Worm (Caenorhabditis elegans) whole organism, L4/young adult: ENCODE data around the gene F13H10.6.

Source experiments
- W03F9.2 ChIP-seq: fragments of 150-350 bp; optimal IDR thresholded peaks from 2 replicates; lab custom pipeline; 2014; ENCODE audit warnings: missing biosample characterization, missing genetic modification characterization
- dao-5 ChIP-seq: sonication (generic microtip); optimal IDR thresholded peaks from 2 replicates; lab custom pipeline; 2016; ENCODE audit warnings: missing genotype, missing genetic modification characterization, moderate library complexity, missing compliant biosample characterization
- him-1 ChIP-seq: sonication (generic microtip); optimal IDR thresholded peaks from 2 replicates; lab custom pipeline; 2016; ENCODE audit warnings: missing genotype, missing genetic modification reagents, missing genetic modification characterization, missing compliant biosample characterization

DNA sequence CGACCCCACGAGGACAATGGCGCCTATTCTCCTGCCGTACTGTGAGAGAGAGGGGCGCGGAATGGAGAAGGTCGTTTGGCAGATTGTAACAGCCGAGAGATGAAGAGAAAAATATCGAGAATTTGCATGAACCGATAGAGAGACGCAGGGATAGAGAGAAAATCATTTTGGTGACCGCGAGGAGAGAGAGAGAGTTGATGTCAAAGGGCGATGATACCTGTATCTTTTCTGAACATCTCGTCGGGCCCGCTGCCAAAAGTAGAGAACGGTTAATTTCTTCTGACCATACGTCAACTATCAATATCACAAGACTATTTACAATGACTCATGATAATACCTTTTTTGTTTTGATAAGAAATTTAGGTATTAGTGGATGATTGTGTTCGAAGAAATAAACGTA lies 33.1 kb upstream of the F13H10.6 start:
- no peak for TF ChIP-seq him-1 (tag; lab: Kevin White, UChicago)
- TF ChIP-seq dao-5 (tag; lab: Kevin White, UChicago), result no peak
- TF ChIP-seq W03F9.2 (tag; lab: Kevin White, UChicago), result no peak
